Fruit fly (Drosophila melanogaster): ENCODE results near the gene CG13894.
A peak's percentile ranks its signal among the peaks of the same experiment; 100 is the strongest.

Gene CG13894

DNA sequence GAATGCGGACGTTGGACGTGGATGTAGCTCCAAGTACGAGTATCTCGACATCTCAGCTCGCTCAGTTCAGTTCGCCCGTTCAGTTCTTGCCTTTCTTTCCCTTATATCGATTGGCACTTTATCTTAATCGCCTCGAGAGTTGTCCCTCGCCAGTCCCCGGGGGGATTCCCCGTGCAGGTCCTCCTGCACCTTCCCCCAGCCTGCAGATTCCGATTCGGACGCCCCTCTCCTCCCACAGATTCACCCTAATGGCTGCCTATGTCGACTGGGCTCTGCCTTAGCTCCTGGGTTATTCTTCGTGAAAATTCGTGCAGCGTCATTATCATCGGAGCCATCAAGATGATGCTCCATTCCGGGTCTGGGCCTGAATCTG is 1.9 kb downstream of the CG13894 start:
- TF ChIP-seq usp (GFP tag; optimal IDR thresholded peaks at IDR 0.05) (no peak), pan (optimal IDR thresholded peaks at IDR 0.05) (no peak)

dm6 chr3L:696404-697054 is 2.4 kb downstream of the CG13894 start:
- TF ChIP-seq psq (optimal IDR thresholded peaks at IDR 0.05), result no peak
- no peak for TF ChIP-seq usp (GFP tag; optimal IDR thresholded peaks at IDR 0.05)
- no peak for TF ChIP-seq pan (optimal IDR thresholded peaks at IDR 0.05)
- TF ChIP-seq EcR (GFP tag; optimal IDR thresholded peaks at IDR 0.05), result no peak
- TF ChIP-seq Dll (optimal IDR thresholded peaks at IDR 0.05), result no peak
- TF ChIP-seq CG8478 (optimal IDR thresholded peaks at IDR 0.05), result no peak

DNA sequence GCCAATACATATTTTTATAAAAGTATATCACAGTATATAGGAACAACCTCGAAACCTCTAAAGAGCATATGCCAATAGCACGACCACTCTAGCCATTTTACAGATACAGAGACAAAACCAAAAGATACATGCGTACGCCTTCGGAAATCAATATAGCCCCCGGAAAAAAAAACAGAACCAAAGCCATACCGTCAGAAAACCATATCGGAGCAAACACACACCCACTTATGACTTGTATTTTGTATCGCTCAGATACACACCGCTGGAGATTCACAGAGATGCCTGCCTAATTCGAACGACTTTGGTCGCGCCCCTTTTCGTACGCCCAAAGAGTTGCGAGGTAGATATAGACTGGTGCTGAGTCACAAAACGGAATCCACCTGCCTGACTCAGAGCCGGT is 3.4 kb downstream of the CG13894 start:
- TF ChIP-seq usp (GFP tag; optimal IDR thresholded peaks at IDR 0.05), result no peak
- no peak for TF ChIP-seq pan (optimal IDR thresholded peaks at IDR 0.05)
- TF ChIP-seq psq (optimal IDR thresholded peaks at IDR 0.05), result no peak
- TF ChIP-seq CG8478 (optimal IDR thresholded peaks at IDR 0.05), result no peak
- TF ChIP-seq Dll (optimal IDR thresholded peaks at IDR 0.05), result no peak
- TF ChIP-seq EcR (GFP tag; optimal IDR thresholded peaks at IDR 0.05), result no peak

DNA sequence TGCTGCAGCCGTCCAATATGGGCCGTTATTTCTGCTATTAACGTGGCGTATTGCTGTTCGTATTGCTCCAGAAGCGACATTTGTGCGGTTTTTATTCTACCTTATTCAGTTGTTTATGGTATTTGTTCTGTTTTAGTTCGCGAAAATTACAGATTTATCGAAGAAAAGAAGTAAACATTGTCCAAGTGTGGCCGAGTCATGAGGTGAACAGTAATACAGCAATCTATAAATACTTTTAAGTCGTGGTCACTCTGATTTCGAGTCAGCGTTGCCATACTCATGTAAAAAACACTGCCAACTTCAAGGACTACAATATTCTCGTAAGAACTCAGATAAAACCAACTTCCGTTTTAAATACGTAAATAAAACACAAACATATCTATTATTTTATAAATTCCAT is 6.2 kb downstream of the CG13894 start, which contains the start of gene Vti1a:
Vti1a (minus strand) TSS at position 221 of the 400 bp plus-strand sequence.
- TF ChIP-seq Dll (optimal IDR thresholded peaks at IDR 0.05) (no peak), psq (optimal IDR thresholded peaks at IDR 0.05) (no peak), CG8478 (optimal IDR thresholded peaks at IDR 0.05) (no peak), EcR (GFP tag; optimal IDR thresholded peaks at IDR 0.05) (no peak), pan (optimal IDR thresholded peaks at IDR 0.05) (no peak), usp (GFP tag; optimal IDR thresholded peaks at IDR 0.05) (no peak)

dm6 chr3L:690031-690686 is 8.8 kb downstream of the CG13894 start, which contains the start of the genes CG32483 and RabX6:
Gene CG32483 (minus strand): TSS chr3L:690081.
Gene RabX6 (plus strand): TSS chr3L:690517.
- no peak for TF ChIP-seq Dll (optimal IDR thresholded peaks at IDR 0.05)
- TF ChIP-seq pan (optimal IDR thresholded peaks at IDR 0.05), result no peak
- TF ChIP-seq EcR (GFP tag; optimal IDR thresholded peaks at IDR 0.05), result no peak
- TF ChIP-seq usp (GFP tag; optimal IDR thresholded peaks at IDR 0.05), result no peak
- no peak for TF ChIP-seq CG8478 (optimal IDR thresholded peaks at IDR 0.05)
- TF ChIP-seq psq (optimal IDR thresholded peaks at IDR 0.05), result no peak

dm6 chr3L:687858-688257 is 11.1 kb downstream of the CG13894 start, which contains the start of gene hiro:
Gene hiro (minus strand): TSS chr3L:687958.
- TF ChIP-seq EcR (GFP tag; optimal IDR thresholded peaks at IDR 0.05) (no peak), psq (optimal IDR thresholded peaks at IDR 0.05) (no peak), Dll (optimal IDR thresholded peaks at IDR 0.05) (no peak), CG8478 (optimal IDR thresholded peaks at IDR 0.05) (no peak), usp (GFP tag; optimal IDR thresholded peaks at IDR 0.05) (no peak), pan (optimal IDR thresholded peaks at IDR 0.05) (no peak)

- TF ChIP-seq Dll (optimal IDR thresholded peaks at IDR 0.05) (peak; percentile 26), usp (GFP tag; optimal IDR thresholded peaks at IDR 0.05) (no peak)
Measured at dm6 chr3L:685441-685804, 13.5 kb downstream of the CG13894 start, which contains the start of gene ebd1. Gene ebd1 (minus strand): TSS chr3L:685549.

DNA sequence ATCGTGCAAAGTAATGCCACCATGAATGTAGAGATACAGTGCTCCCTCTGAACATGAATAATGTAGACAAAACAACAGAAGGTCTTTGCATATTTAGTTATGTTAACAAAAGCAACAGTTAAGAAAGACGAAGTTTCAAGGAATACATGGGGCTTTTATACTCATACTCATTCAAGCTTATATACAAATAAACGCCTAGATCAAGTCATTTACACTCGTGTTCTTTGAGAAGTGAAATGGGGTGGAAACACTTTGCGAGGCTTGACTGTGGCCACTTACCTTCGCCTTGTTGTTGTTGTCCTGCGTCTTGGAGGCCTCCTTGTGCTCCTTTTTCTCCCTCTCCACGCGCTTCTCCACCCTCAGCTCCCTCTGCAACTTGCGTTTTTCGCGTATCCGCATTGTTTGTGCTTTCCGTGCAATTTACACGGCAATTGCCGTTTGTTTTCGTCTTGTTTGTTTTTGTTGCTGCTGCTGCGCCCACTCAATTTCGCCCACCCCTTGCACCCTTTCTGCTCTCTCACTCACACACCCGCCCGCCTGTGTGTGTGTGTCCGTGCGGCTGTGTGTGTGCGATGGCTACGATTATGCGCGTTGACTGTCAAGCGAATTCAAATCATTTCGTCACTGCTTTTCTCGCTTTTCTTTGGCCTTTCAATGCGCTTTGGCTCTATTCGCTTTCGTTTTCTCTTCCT is 14.0 kb downstream of the CG13894 start:
- TF ChIP-seq usp (GFP tag; optimal IDR thresholded peaks at IDR 0.05) (no peak), psq (optimal IDR thresholded peaks at IDR 0.05) (no peak), EcR (GFP tag; optimal IDR thresholded peaks at IDR 0.05) (no peak), CG8478 (optimal IDR thresholded peaks at IDR 0.05) (no peak), Dll (optimal IDR thresholded peaks at IDR 0.05) (no peak), pan (optimal IDR thresholded peaks at IDR 0.05) (no peak)

- TF ChIP-seq Dll (optimal IDR thresholded peaks at IDR 0.05) (no peak), pan (optimal IDR thresholded peaks at IDR 0.05) (no peak), EcR (GFP tag; optimal IDR thresholded peaks at IDR 0.05) (no peak), psq (optimal IDR thresholded peaks at IDR 0.05) (no peak), usp (GFP tag; optimal IDR thresholded peaks at IDR 0.05) (no peak), CG8478 (optimal IDR thresholded peaks at IDR 0.05) (no peak)
Measured at dm6 chr3L:682420-682882, 16.5 kb downstream of the CG13894 start, which contains the start of gene CG3386. Gene CG3386 (minus strand): TSS chr3L:682470.

dm6 chr3L:681793-682369 is 17.1 kb downstream of the CG13894 start:
- TF ChIP-seq usp (GFP tag; optimal IDR thresholded peaks at IDR 0.05) (no peak), EcR (GFP tag; optimal IDR thresholded peaks at IDR 0.05) (no peak), psq (optimal IDR thresholded peaks at IDR 0.05) (no peak), CG8478 (optimal IDR thresholded peaks at IDR 0.05) (no peak), Dll (optimal IDR thresholded peaks at IDR 0.05) (no peak), pan (optimal IDR thresholded peaks at IDR 0.05) (no peak)

DNA sequence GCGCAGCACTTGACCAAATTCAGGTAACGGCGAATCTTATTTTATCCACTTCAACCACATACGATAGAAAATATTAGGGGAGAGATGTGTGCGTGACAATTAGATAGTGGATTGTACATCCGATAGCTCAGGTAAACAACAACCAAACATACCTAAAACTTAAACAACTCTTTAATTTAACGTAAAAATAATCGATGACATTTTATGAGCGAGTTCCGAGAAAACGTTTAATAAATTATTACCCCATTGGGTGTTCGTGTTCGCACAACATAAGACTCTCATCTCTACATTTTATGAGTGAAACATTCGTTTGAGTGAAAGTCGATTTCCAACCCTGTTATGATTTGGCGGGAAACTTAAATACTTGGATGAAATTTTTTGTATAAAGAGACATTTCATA is 18.7 kb downstream of the CG13894 start, which contains the start of gene CG17129:
CG17129 (minus strand) TSS at position 69 of the 400 bp plus-strand sequence.
- TF ChIP-seq EcR (GFP tag; optimal IDR thresholded peaks at IDR 0.05) (no peak), pan (optimal IDR thresholded peaks at IDR 0.05) (no peak), usp (GFP tag; optimal IDR thresholded peaks at IDR 0.05) (no peak)

dm6 chr3L:675856-676255 is 23.1 kb downstream of the CG13894 start:
- TF ChIP-seq psq (optimal IDR thresholded peaks at IDR 0.05) (no peak), CG8478 (optimal IDR thresholded peaks at IDR 0.05) (no peak), pan (optimal IDR thresholded peaks at IDR 0.05) (no peak), EcR (GFP tag; optimal IDR thresholded peaks at IDR 0.05) (no peak), usp (GFP tag; optimal IDR thresholded peaks at IDR 0.05) (no peak), Dll (optimal IDR thresholded peaks at IDR 0.05) (no peak)
